Fruit fly (Drosophila melanogaster): Measurements from ENCODE around the gene CG6983.

dm6 chr3L:8421808-8422586 is 27.2 kb downstream of the CG6983 start, which contains the start of gene CG32354:
- TF ChIP-seq dmrt93B (GFP tag; optimal IDR thresholded peaks at IDR 0.05) (no peak), h (GFP tag; optimal IDR thresholded peaks at IDR 0.05) (no peak), Jra (GFP tag; optimal IDR thresholded peaks at IDR 0.05) (no peak), ey (GFP tag; optimal IDR thresholded peaks at IDR 0.05) (no peak), jim (GFP tag; optimal IDR thresholded peaks at IDR 0.05) (no peak), lola (GFP tag; optimal IDR thresholded peaks at IDR 0.05) (no peak), Mio (GFP tag; optimal IDR thresholded peaks at IDR 0.05) (no peak), Dfd (GFP tag; optimal IDR thresholded peaks at IDR 0.05) (no peak), psq (GFP tag; optimal IDR thresholded peaks at IDR 0.05) (no peak)
